Worm (Caenorhabditis elegans) whole organism, early embryonic: ENCODE measurements around the gene arx-2.

Experiments
- B0310.2 ChIP-seq: sonication (generic microtip); optimal IDR thresholded peaks from 2 replicates; lab custom pipeline; 2016; ENCODE audit warnings: mild to moderate bottlenecking, missing genetic modification characterization, missing compliant biosample characterization
- F13C5.2 ChIP-seq: sonication (generic microtip); optimal IDR thresholded peaks from 2 replicates; lab custom pipeline; 2017; ENCODE audit warnings: mild to moderate bottlenecking, missing genetic modification characterization, inconsistent platforms, missing compliant biosample characterization
- aly-1 ChIP-seq: sonication (generic microtip); optimal IDR thresholded peaks from 2 replicates; lab custom pipeline; 2016; ENCODE audit warnings: missing genetic modification characterization, missing compliant biosample characterization
- ama-1 ChIP-seq: fragments of 150-350 bp; optimal IDR thresholded peaks from 2 replicates; lab custom pipeline; 2014
- ceh-13 ChIP-seq: fragments of 200-800 bp; sonication (Bioruptor generic); optimal IDR thresholded peaks from 2 replicates; lab custom pipeline; 2018; ENCODE audit warnings: mild to moderate bottlenecking, missing genetic modification characterization, missing compliant biosample characterization
- ceh-36 ChIP-seq: sonication (generic microtip); optimal IDR thresholded peaks from 2 replicates; lab custom pipeline; 2016; ENCODE audit warnings: missing genetic modification characterization, inconsistent platforms, missing compliant biosample characterization
- ets-7 ChIP-seq: sonication (generic microtip); optimal IDR thresholded peaks from 2 replicates; lab custom pipeline; 2016; ENCODE audit warnings: missing genotype, missing genetic modification characterization, missing compliant biosample characterization
- flt-1 ChIP-seq: fragments of 200-800 bp; sonication (Bioruptor generic); IDR thresholded peaks from 2 replicates; pipeline ENCODE4 v1.3.6; 2022; ENCODE audit warnings: missing genetic modification characterization, missing compliant biosample characterization
- hmbx-1 ChIP-seq: sonication (generic microtip); optimal IDR thresholded peaks from 2 replicates; lab custom pipeline; 2016; ENCODE audit warnings: mild to moderate bottlenecking, missing genetic modification characterization, missing compliant biosample characterization
- hmg-4 ChIP-seq: fragments of 200-800 bp; sonication (Bioruptor generic); optimal IDR thresholded peaks from 2 replicates; lab custom pipeline; 2018; ENCODE audit warnings: mild to moderate bottlenecking, missing genetic modification characterization, missing compliant biosample characterization
- hnd-1 ChIP-seq: sonication (generic microtip); optimal IDR thresholded peaks from 2 replicates; lab custom pipeline; 2016; ENCODE audit warnings: missing genetic modification characterization, missing compliant biosample characterization
- pes-1 ChIP-seq: fragments of 200-800 bp; sonication (Bioruptor generic); IDR thresholded peaks from 2 replicates; pipeline ENCODE4 v1.3.6; 2022; ENCODE audit warnings: missing genetic modification reagents, missing genetic modification characterization, missing compliant biosample characterization
- scrt-1 ChIP-seq: fragments of 200-800 bp; sonication (Bioruptor generic); IDR thresholded peaks from 2 replicates; pipeline ENCODE4 v1.3.6; 2022; ENCODE audit warnings: missing genetic modification characterization, missing compliant biosample characterization
- sea-1 ChIP-seq: fragments of 200-800 bp; sonication (Bioruptor generic); conservative IDR thresholded peaks from 2 replicates; pipeline ENCODE4 v1.3.6; 2022; ENCODE audit warnings: missing genetic modification characterization, missing compliant biosample characterization
- tbx-11 ChIP-seq: fragments of 200-800 bp; sonication (Bioruptor generic); IDR thresholded peaks from 2 replicates; pipeline ENCODE4 v1.3.6; 2022; ENCODE audit warnings: missing genetic modification characterization, missing compliant biosample characterization
- tbx-37 ChIP-seq: fragments of 200-800 bp; sonication (Bioruptor generic); conservative IDR thresholded peaks from 2 replicates; pipeline ENCODE4 v1.3.6; 2022; ENCODE audit warnings: missing genetic modification reagents, missing genetic modification characterization, missing compliant biosample characterization
- tra-4 ChIP-seq: sonication (generic microtip); optimal IDR thresholded peaks from 2 replicates; lab custom pipeline; 2017; ENCODE audit warnings: missing genetic modification characterization, missing compliant biosample characterization

arx-2 gene

DNA sequence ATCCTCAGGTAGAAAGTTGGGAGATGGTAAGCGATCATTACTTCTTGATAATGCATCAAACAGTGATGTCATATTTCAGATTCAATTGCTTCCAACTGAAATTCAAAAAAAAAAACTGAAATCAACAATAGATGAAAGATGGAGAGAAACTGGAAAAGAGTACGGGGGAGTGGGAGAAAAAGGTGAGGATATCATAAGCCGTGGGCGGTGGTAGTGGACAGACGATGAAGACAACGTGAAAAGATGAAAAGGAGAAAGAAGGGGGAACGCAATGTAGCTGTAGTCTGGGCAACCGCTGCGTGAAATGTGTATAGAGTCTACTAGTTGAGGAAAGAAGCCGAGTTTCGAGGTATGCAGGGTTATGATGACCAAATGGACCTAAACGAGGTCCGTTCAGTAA, 30.9 kb downstream of the arx-2 start, which contains the start of gene che-12:
che-12 (minus strand) TSS at position 101 of the 400 bp plus-strand sequence.
- TF ChIP-seq F13C5.2 (tag; lab: Kevin White, UChicago): no peak
- no peak for TF ChIP-seq sea-1 (GFP tag; lab: Robert Waterston, UW)
- no peak for TF ChIP-seq tra-4 (tag; lab: Kevin White, UChicago)
- TF ChIP-seq hnd-1 (tag; lab: Kevin White, UChicago): no peak
- TF ChIP-seq pes-1: no peak
- TF ChIP-seq ceh-13 (GFP tag; lab: Kevin White, UChicago): no peak
- TF ChIP-seq B0310.2 (tag; lab: Kevin White, UChicago): no peak
- no peak for TF ChIP-seq tbx-37 (GFP tag; lab: Robert Waterston, UW)
- no peak for TF ChIP-seq scrt-1 (GFP tag; lab: Robert Waterston, UW)
- no peak for TF ChIP-seq ceh-36 (tag; lab: Kevin White, UChicago)

ce11 chrV:10297099-10297498, 41.1 kb downstream of the arx-2 start, which contains the start of gene B0024.4:
Gene B0024.4, plus strand, starts transcription at chrV:10297399.
- TF ChIP-seq flt-1 (GFP tag; lab: Robert Waterston, UW): no peak
- no peak for TF ChIP-seq aly-1 (tag; lab: Kevin White, UChicago)
- no peak for TF ChIP-seq tbx-37 (GFP tag; lab: Robert Waterston, UW)
- TF ChIP-seq ama-1 (lab: Kevin White, UChicago): no peak
- TF ChIP-seq hnd-1 (tag; lab: Kevin White, UChicago): no peak
- no peak for TF ChIP-seq ceh-13 (GFP tag; lab: Kevin White, UChicago)
- TF ChIP-seq tbx-11 (GFP tag; lab: Robert Waterston, UW): no peak

DNA sequence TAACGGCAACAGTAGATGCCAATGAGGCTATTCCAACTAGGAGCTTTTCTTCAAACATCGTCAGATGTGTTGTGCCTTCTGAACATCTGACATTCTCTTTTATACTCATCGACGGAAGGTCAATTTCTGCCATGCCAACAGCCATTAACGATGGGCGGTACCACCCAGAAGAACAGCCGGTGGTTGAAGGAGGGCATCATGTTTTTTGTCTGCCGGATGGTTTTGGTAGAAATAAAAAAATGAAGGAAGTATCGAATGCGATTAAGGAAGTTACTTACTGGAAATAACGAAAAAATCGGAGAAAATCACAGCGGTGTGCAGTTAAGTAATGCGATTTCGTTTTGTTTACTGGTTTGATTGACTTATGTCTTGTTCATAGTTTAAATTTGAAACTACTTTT, 43.6 kb downstream of the arx-2 start, which contains the start of gene col-150:
col-150 (minus strand) TSS at position 101 of the 400 bp plus-strand sequence.
- TF ChIP-seq hmbx-1 (no peak), B0310.2 (tag; lab: Kevin White, UChicago) (no peak), pes-1 (no peak), hnd-1 (tag; lab: Kevin White, UChicago) (no peak), tra-4 (tag; lab: Kevin White, UChicago) (no peak), tbx-37 (GFP tag; lab: Robert Waterston, UW) (no peak), scrt-1 (GFP tag; lab: Robert Waterston, UW) (no peak), sea-1 (GFP tag; lab: Robert Waterston, UW) (no peak), ets-7 (tag; lab: Kevin White, UChicago) (no peak), flt-1 (GFP tag; lab: Robert Waterston, UW) (no peak), ama-1 (lab: Kevin White, UChicago) (no peak), aly-1 (tag; lab: Kevin White, UChicago) (no peak), F13C5.2 (tag; lab: Kevin White, UChicago) (no peak), ceh-13 (GFP tag; lab: Kevin White, UChicago) (no peak), tbx-11 (GFP tag; lab: Robert Waterston, UW) (no peak), ceh-36 (tag; lab: Kevin White, UChicago) (no peak)

ce11 chrV:10292819-10293357, 45.3 kb downstream of the arx-2 start, which contains the start of gene col-149:
Gene col-149, minus strand, starts transcription at chrV:10292869.
- TF ChIP-seq ama-1 (lab: Kevin White, UChicago) (no peak), tra-4 (tag; lab: Kevin White, UChicago) (no peak), ets-7 (tag; lab: Kevin White, UChicago) (no peak), flt-1 (GFP tag; lab: Robert Waterston, UW) (no peak), ceh-13 (GFP tag; lab: Kevin White, UChicago) (no peak), scrt-1 (GFP tag; lab: Robert Waterston, UW) (no peak), hmg-4 (GFP tag; lab: Kevin White, UChicago) (no peak), pes-1 (no peak), hmbx-1 (no peak), B0310.2 (tag; lab: Kevin White, UChicago) (no peak), aly-1 (tag; lab: Kevin White, UChicago) (no peak), hnd-1 (tag; lab: Kevin White, UChicago) (no peak), ceh-36 (tag; lab: Kevin White, UChicago) (no peak), sea-1 (GFP tag; lab: Robert Waterston, UW) (no peak), tbx-11 (GFP tag; lab: Robert Waterston, UW) (no peak), tbx-37 (GFP tag; lab: Robert Waterston, UW) (no peak)

ce11 chrV:10291848-10292247, 46.3 kb downstream of the arx-2 start:
- TF ChIP-seq tbx-11 (GFP tag; lab: Robert Waterston, UW) (no peak), F13C5.2 (tag; lab: Kevin White, UChicago) (no peak), tbx-37 (GFP tag; lab: Robert Waterston, UW) (no peak), tra-4 (tag; lab: Kevin White, UChicago) (no peak), B0310.2 (tag; lab: Kevin White, UChicago) (no peak), hnd-1 (tag; lab: Kevin White, UChicago) (no peak), flt-1 (GFP tag; lab: Robert Waterston, UW) (no peak), hmg-4 (GFP tag; lab: Kevin White, UChicago) (no peak), scrt-1 (GFP tag; lab: Robert Waterston, UW) (no peak), pes-1 (no peak), hmbx-1 (no peak), ama-1 (lab: Kevin White, UChicago) (no peak), ets-7 (tag; lab: Kevin White, UChicago) (no peak), aly-1 (tag; lab: Kevin White, UChicago) (no peak), sea-1 (GFP tag; lab: Robert Waterston, UW) (no peak), ceh-36 (tag; lab: Kevin White, UChicago) (no peak), ceh-13 (GFP tag; lab: Kevin White, UChicago) (no peak)

ce11 chrV:10289743-10290142, 48.4 kb downstream of the arx-2 start, which contains the start of gene B0024.15:
Gene B0024.15, plus strand, starts transcription at chrV:10290043.
- TF ChIP-seq scrt-1 (GFP tag; lab: Robert Waterston, UW): no peak

DNA sequence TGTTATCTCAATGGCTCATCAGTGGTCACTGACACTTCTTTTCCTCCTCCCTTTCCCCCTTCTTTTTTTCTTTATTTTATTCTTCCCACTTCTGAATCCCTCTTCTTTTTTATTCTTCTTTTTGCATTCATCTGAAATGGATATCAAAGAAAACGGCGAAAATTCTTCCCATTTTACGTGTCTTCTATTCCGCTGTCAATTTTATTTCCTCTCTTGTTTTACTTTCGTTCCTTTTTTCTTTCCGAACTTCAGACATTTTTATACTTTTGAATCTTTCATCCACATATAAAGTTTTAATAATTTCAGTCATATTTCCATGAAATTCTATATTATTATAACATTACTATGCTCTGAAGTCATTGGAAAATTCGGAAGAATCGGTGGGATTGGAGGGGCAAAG, 50.9 kb downstream of the arx-2 start, which contains the start of gene B0024.3:
B0024.3 (plus strand) TSS at position 301 of the 400 bp plus-strand sequence.
- TF ChIP-seq ama-1 (lab: Kevin White, UChicago): no peak
- no peak for TF ChIP-seq scrt-1 (GFP tag; lab: Robert Waterston, UW)
- no peak for TF ChIP-seq tbx-37 (GFP tag; lab: Robert Waterston, UW)
- TF ChIP-seq B0310.2 (tag; lab: Kevin White, UChicago): no peak
- TF ChIP-seq ceh-36 (tag; lab: Kevin White, UChicago): no peak
- no peak for TF ChIP-seq hnd-1 (tag; lab: Kevin White, UChicago)
- TF ChIP-seq ceh-13 (GFP tag; lab: Kevin White, UChicago): no peak
- no peak for TF ChIP-seq hmbx-1
- TF ChIP-seq tra-4 (tag; lab: Kevin White, UChicago): no peak
- TF ChIP-seq sea-1 (GFP tag; lab: Robert Waterston, UW): no peak
- no peak for TF ChIP-seq tbx-11 (GFP tag; lab: Robert Waterston, UW)
- no peak for TF ChIP-seq hmg-4 (GFP tag; lab: Kevin White, UChicago)
- no peak for TF ChIP-seq flt-1 (GFP tag; lab: Robert Waterston, UW)
- no peak for TF ChIP-seq pes-1
- TF ChIP-seq aly-1 (tag; lab: Kevin White, UChicago): no peak
- TF ChIP-seq ets-7 (tag; lab: Kevin White, UChicago): no peak
- TF ChIP-seq F13C5.2 (tag; lab: Kevin White, UChicago): no peak
